Fruit fly (Drosophila melanogaster) whole organism, embryonic: Measurements from ENCODE around the gene CG14984.

ENCODE experiments used
- B-H2 ChIP-seq: fragments of 200-800 bp; sonication (Bioruptor generic); optimal IDR thresholded peaks from 2 replicates; lab custom pipeline; 2018; ENCODE audit warnings: missing biosample characterization, mild to moderate bottlenecking, missing genetic modification characterization
- CG10543 ChIP-seq: fragments of 200-800 bp; sonication (Bioruptor generic); optimal IDR thresholded peaks from 3 replicates; lab custom pipeline; 2017; ENCODE audit warnings: missing biosample characterization, mild to moderate bottlenecking, missing genetic modification characterization, moderate library complexity
- CG12769 ChIP-seq: fragments of 200-800 bp; sonication (Bioruptor generic); optimal IDR thresholded peaks from 2 replicates; lab custom pipeline; 2019; ENCODE audit warnings: missing biosample characterization, mild to moderate bottlenecking, missing genetic modification characterization, moderate library complexity
- CG13894 ChIP-seq: fragments of 200-800 bp; sonication (Bioruptor generic); optimal IDR thresholded peaks from 3 replicates; lab custom pipeline; 2018; ENCODE audit warnings: missing biosample characterization, mild to moderate bottlenecking, missing genetic modification characterization, moderate library complexity
- CG30403 ChIP-seq: fragments of 200-800 bp; sonication (Bioruptor generic); optimal IDR thresholded peaks from 3 replicates; lab custom pipeline; 2016; ENCODE audit warnings: missing biosample characterization, missing genetic modification characterization
- CG32772 ChIP-seq: fragments of 200-800 bp; sonication (Bioruptor generic); IDR thresholded peaks from 2 replicates; pipeline ENCODE4 v1.3.6; 2022; ENCODE audit warnings: missing biosample characterization, missing genetic modification characterization
- CG33213 ChIP-seq: fragments of 200-800 bp; sonication (Bioruptor generic); optimal IDR thresholded peaks from 3 replicates; lab custom pipeline; 2016; ENCODE audit warnings: missing biosample characterization, missing genetic modification characterization
- CG34376 ChIP-seq: fragments of 200-800 bp; sonication (Bioruptor generic); optimal IDR thresholded peaks from 2 replicates; lab custom pipeline; 2018; ENCODE audit warnings: missing biosample characterization, mild to moderate bottlenecking, missing genetic modification characterization
- CG4707 ChIP-seq: fragments of 200-800 bp; sonication (Bioruptor generic); optimal IDR thresholded peaks from 2 replicates; lab custom pipeline; 2018; ENCODE audit warnings: missing biosample characterization, mild to moderate bottlenecking, missing genetic modification characterization, moderate library complexity
- CG8281 ChIP-seq: fragments of 200-800 bp; sonication (Bioruptor generic); optimal IDR thresholded peaks from 2 replicates; lab custom pipeline; 2018; ENCODE audit warnings: missing biosample characterization, mild to moderate bottlenecking, missing genetic modification characterization, moderate library complexity
- CG8290 ChIP-seq, 3 experiments: fragments of 200-800 bp; sonication (Bioruptor generic); optimal IDR thresholded peaks; 2 replicates each; lab custom pipeline; 2016 to 2019; ENCODE audit warnings: missing biosample characterization in 3 of 3, missing genetic modification characterization in 3 of 3, mild to moderate bottlenecking in 2 of 3, moderate library complexity in 1 of 3
- CG9932 ChIP-seq: fragments of 200-800 bp; sonication (Bioruptor generic); IDR thresholded peaks from 2 replicates; pipeline ENCODE4 v1.3.6; 2022; ENCODE audit warnings: missing biosample characterization, missing genetic modification characterization
- CrebB ChIP-seq: fragments of 200-800 bp; sonication (Bioruptor generic); optimal IDR thresholded peaks from 3 replicates; lab custom pipeline; 2018; ENCODE audit warnings: missing biosample characterization, mild to moderate bottlenecking, missing genetic modification characterization
- Deaf1 ChIP-seq: fragments of 200-800 bp; optimal IDR thresholded peaks from 3 replicates; lab custom pipeline; 2019; ENCODE audit warnings: missing biosample characterization, mild to moderate bottlenecking, missing genetic modification characterization, moderate library complexity
- Fer1 ChIP-seq: fragments of 200-800 bp; sonication (Bioruptor generic); optimal IDR thresholded peaks from 2 replicates; lab custom pipeline; 2017; ENCODE audit warnings: missing biosample characterization, mild to moderate bottlenecking, missing genetic modification characterization
- GATAe ChIP-seq: fragments of 200-800 bp; sonication (Bioruptor generic); conservative IDR thresholded peaks from 2 replicates; pipeline ENCODE4 v1.3.6; 2022; ENCODE audit warnings: missing biosample characterization, missing genetic modification characterization
- Hey ChIP-seq: fragments of 200-800 bp; sonication (Bioruptor generic); optimal IDR thresholded peaks from 3 replicates; lab custom pipeline; 2018; ENCODE audit warnings: missing biosample characterization, mild to moderate bottlenecking, missing genetic modification characterization
- HmgZ ChIP-seq: fragments of 200-800 bp; sonication (Bioruptor generic); optimal IDR thresholded peaks from 2 replicates; lab custom pipeline; 2018; ENCODE audit warnings: missing biosample characterization, mild to moderate bottlenecking, missing genetic modification characterization
- Hmr ChIP-seq: fragments of 200-800 bp; sonication (Bioruptor generic); optimal IDR thresholded peaks from 3 replicates; lab custom pipeline; 2017; ENCODE audit warnings: mild to moderate bottlenecking, missing biosample characterization, missing genetic modification reagents, missing genetic modification characterization
- Lim3 ChIP-seq: fragments of 200-800 bp; sonication (Bioruptor generic); IDR thresholded peaks from 2 replicates; pipeline ENCODE4 v1.3.6; 2022; ENCODE audit warnings: missing biosample characterization, missing genetic modification characterization
- Med ChIP-seq: fragments of 200-800 bp; sonication (Bioruptor generic); peaks from one replicate; lab custom pipeline; 2016; ENCODE audit warnings: missing biosample characterization, missing genetic modification characterization, mild to moderate bottlenecking, inconsistent platforms, moderate library complexity
- NFAT ChIP-seq: fragments of 200-800 bp; sonication (Bioruptor generic); IDR thresholded peaks from 2 replicates; pipeline ENCODE4 v1.3.6; 2022; ENCODE audit warnings: missing biosample characterization, missing genetic modification characterization
- Pdp1 ChIP-seq, 2 experiments: fragments of 200-800 bp; sonication (Bioruptor generic); optimal IDR thresholded peaks; 3 replicates each; lab custom pipeline; 2016; ENCODE audit warnings: missing biosample characterization in 2 of 2, missing genetic modification characterization in 2 of 2, mild to moderate bottlenecking in 1 of 2, moderate library complexity in 1 of 2
- chinmo ChIP-seq: fragments of 200-800 bp; sonication (Bioruptor generic); IDR thresholded peaks from 4 replicates; pipeline ENCODE4 v1.3.6; 2022; ENCODE audit warnings: missing biosample characterization, missing genetic modification characterization; ENCODE audit not compliant: partially characterized antibody
- crol ChIP-seq: fragments of 200-800 bp; sonication (Bioruptor generic); IDR thresholded peaks from 2 replicates; pipeline ENCODE4 v1.3.6; 2022; ENCODE audit warnings: missing biosample characterization, missing genetic modification characterization
- exex ChIP-seq: fragments of 200-800 bp; sonication (Bioruptor generic); optimal IDR thresholded peaks from 4 replicates; lab custom pipeline; 2018; ENCODE audit warnings: missing biosample characterization, mild to moderate bottlenecking, missing genetic modification characterization, moderate library complexity
- gce ChIP-seq: fragments of 200-800 bp; sonication (Bioruptor generic); IDR thresholded peaks from 3 replicates; pipeline ENCODE4 v1.3.6; 2022; ENCODE audit warnings: missing biosample characterization, missing genetic modification characterization
- grn ChIP-seq: fragments of 200-800 bp; sonication (Bioruptor generic); optimal IDR thresholded peaks from 3 replicates; lab custom pipeline; 2017; ENCODE audit warnings: missing biosample characterization, missing genetic modification characterization
- gro ChIP-seq: fragments of 200-800 bp; sonication (Bioruptor generic); optimal IDR thresholded peaks from 2 replicates; lab custom pipeline; 2016; ENCODE audit warnings: missing biosample characterization, missing genetic modification characterization
- ham ChIP-seq: fragments of 200-800 bp; sonication (Bioruptor generic); IDR thresholded peaks from 2 replicates; pipeline ENCODE4 v1.3.6; 2022; ENCODE audit warnings: missing biosample characterization, missing genetic modification characterization
- lab ChIP-seq: fragments of 200-800 bp; sonication (Bioruptor generic); optimal IDR thresholded peaks from 3 replicates; lab custom pipeline; 2017; ENCODE audit warnings: missing biosample characterization, missing genetic modification characterization, mild to moderate bottlenecking, moderate library complexity, missing genetic modification reagents
- mirr ChIP-seq: fragments of 200-800 bp; sonication (Bioruptor generic); optimal IDR thresholded peaks from 3 replicates; lab custom pipeline; 2018; ENCODE audit warnings: missing biosample characterization, mild to moderate bottlenecking, missing genetic modification characterization
- sd ChIP-seq: fragments of 200-800 bp; sonication (Bioruptor generic); optimal IDR thresholded peaks from 3 replicates; lab custom pipeline; 2018; ENCODE audit warnings: missing biosample characterization, mild to moderate bottlenecking, missing genetic modification characterization, moderate library complexity
- sens-2 ChIP-seq: fragments of 200-800 bp; sonication (Bioruptor generic); IDR thresholded peaks from 2 replicates; pipeline ENCODE4 v1.3.6; 2022; ENCODE audit warnings: missing biosample characterization, missing genetic modification characterization
- so ChIP-seq: fragments of 200-800 bp; sonication (Bioruptor generic); IDR thresholded peaks from 3 replicates; pipeline ENCODE4 v1.3.6; 2022; ENCODE audit warnings: missing biosample characterization, missing genetic modification characterization
- sug ChIP-seq: fragments of 200-800 bp; optimal IDR thresholded peaks from 2 replicates; lab custom pipeline; 2019; ENCODE audit warnings: missing biosample characterization, mild to moderate bottlenecking, missing genetic modification characterization, moderate library complexity

CG14984 gene

DNA sequence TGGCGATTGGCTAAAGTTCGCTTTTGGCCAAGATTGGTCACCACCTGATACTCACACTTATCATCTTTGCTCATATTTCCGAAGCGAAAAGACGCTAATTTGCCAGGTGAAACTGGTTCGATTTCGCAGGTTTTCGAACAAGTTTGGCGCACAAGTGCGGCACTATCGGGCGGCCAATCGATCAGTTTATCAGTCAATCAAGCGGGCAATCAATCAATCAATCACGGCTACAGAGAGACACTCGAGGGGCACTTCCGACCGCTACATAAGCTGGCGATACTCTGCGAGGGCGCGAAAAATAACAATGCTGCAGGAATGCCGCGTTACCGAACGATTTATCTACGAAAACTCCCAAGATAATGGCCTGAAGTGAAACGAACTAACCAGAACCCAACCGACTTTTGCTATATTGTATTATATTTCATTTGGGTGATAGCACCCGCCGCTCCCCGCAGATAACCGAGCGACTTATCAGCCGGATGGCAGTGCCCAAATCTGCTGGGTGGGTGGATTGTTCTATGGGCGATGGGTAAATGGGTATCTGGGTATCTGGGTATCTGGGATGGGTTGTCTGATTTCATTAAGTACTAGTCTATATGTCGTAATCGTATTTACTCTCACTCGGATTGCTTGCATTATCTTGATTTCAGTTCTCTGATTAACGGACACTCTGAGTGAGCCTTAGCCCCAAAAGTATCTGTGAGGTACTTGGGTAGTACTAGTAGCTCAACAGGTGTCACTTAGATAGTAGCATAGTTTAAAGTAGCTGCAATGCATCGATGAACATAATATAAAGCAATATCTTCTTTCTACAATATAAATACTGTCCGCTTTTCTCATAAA, 23.2 kb downstream of the CG14984 start:
- TF ChIP-seq exex (tag; lab: Kevin White, UChicago), result peak; percentile 82
- TF ChIP-seq grn (GFP tag; lab: Kevin White, UChicago), result peak; percentile 99
- TF ChIP-seq CG10543, result peak; percentile 69
- TF ChIP-seq Lim3, result peak; percentile 72; the same call in 1 of the 2 replicates
- TF ChIP-seq gro (GFP tag; lab: Kevin White, UChicago), result peak; percentile 17
- TF ChIP-seq chinmo (GFP tag; lab: Robert Waterston, UW), result peak; percentile 35; the same call in 1 of the 4 replicates
- TF ChIP-seq Med, result peak; percentile 21
- no peak for TF ChIP-seq CG30403 (GFP tag; lab: Kevin White, UChicago)
- TF ChIP-seq sens-2 (GFP tag; lab: Robert Waterston, UW), result no peak
- TF ChIP-seq gce (GFP tag; lab: Robert Waterston, UW), result no peak
- peak; percentile 89 for TF ChIP-seq sd (tag; lab: Kevin White, UChicago)
- TF ChIP-seq CG8281 (tag; lab: Kevin White, UChicago), result peak; percentile 97
- TF ChIP-seq CG34376 (GFP tag; lab: Kevin White, UChicago), result peak; percentile 74
- TF ChIP-seq Fer1 (GFP tag; lab: Kevin White, UChicago), result peak; percentile 29
- peak; percentile 45 for TF ChIP-seq HmgZ (tag; lab: Kevin White, UChicago)
- TF ChIP-seq so (GFP tag; lab: Robert Waterston, UW), result 0 out of 3 replicates have a peak, but pooled peaks have one; percentile 7
- TF ChIP-seq CG13894, result peak; percentile 25
- TF ChIP-seq Hmr (GFP tag; lab: Kevin White, UChicago), result peak; percentile 9
- no peak for TF ChIP-seq NFAT (GFP tag; lab: Robert Waterston, UW)
- no peak for TF ChIP-seq CG9932 (GFP tag; lab: Robert Waterston, UW)
- no peak for TF ChIP-seq CG32772 (GFP tag; lab: Robert Waterston, UW)
- peak; percentile 0 for TF ChIP-seq CrebB (tag; lab: Kevin White, UChicago)
- no peak for TF ChIP-seq CG4707 (GFP tag; lab: Kevin White, UChicago)
- TF ChIP-seq GATAe (GFP tag; lab: Robert Waterston, UW), result peak; percentile 93
- TF ChIP-seq ham (GFP tag; lab: Robert Waterston, UW), result 0 out of 2 replicates have a peak, but pooled peaks have one; percentile 48
- peak; percentile 7 for TF ChIP-seq Deaf1 (tag; lab: Kevin White, UChicago)
- TF ChIP-seq sug (tag; lab: Kevin White, UChicago), result peak; percentile 74
- peak; percentile 39 for TF ChIP-seq lab (GFP tag; lab: Kevin White, UChicago)
- TF ChIP-seq mirr (GFP tag; lab: Kevin White, UChicago), result peak; percentile 85
- peak; percentile 37 for TF ChIP-seq CG12769 (tag; lab: Kevin White, UChicago)
- TF ChIP-seq Pdp1 (GFP tag; optimal IDR thresholded peaks at IDR 0.05; lab: Kevin White, UChicago), result peak in 1 of 2 experiments; percentile 75
- peak; percentile 31 for TF ChIP-seq Hey (tag; lab: Kevin White, UChicago)
- TF ChIP-seq CG33213 (GFP tag; lab: Kevin White, UChicago), result no peak
- TF ChIP-seq B-H2 (GFP tag; lab: Kevin White, UChicago), result peak; percentile 9
- peak; percentile 79 for TF ChIP-seq crol (GFP tag; lab: Robert Waterston, UW)
- no peak for TF ChIP-seq CG8290 (GFP tag; optimal IDR thresholded peaks at IDR 0.05; lab: Kevin White, UChicago)
- peak in 1 of 2 experiments; percentile 43 for TF ChIP-seq CG8290 (tag; optimal IDR thresholded peaks at IDR 0.05; lab: Kevin White, UChicago)
